Fruit fly (Drosophila melanogaster) whole organism, embryonic: ENCODE results near the gene CG42819.

ENCODE experiments used
- Bgb ChIP-seq: fragments of 200-800 bp; sonication (Bioruptor generic); IDR thresholded peaks from 2 replicates; pipeline ENCODE4 v1.3.6; 2022; ENCODE audit warnings: missing biosample characterization, missing genetic modification characterization; ENCODE audit not compliant: partially characterized antibody
- BtbVII ChIP-seq: fragments of 200-800 bp; sonication (Bioruptor generic); optimal IDR thresholded peaks from 3 replicates; lab custom pipeline; 2017; ENCODE audit warnings: missing biosample characterization, mild to moderate bottlenecking, missing genetic modification characterization
- CG10147 ChIP-seq: fragments of 200-800 bp; sonication (Bioruptor generic); optimal IDR thresholded peaks from 2 replicates; lab custom pipeline; 2019; ENCODE audit warnings: missing biosample characterization, mild to moderate bottlenecking, missing genetic modification characterization, moderate library complexity
- CG10462 ChIP-seq: fragments of 200-800 bp; sonication (Bioruptor generic); optimal IDR thresholded peaks from 2 replicates; lab custom pipeline; 2016; ENCODE audit warnings: missing biosample characterization, missing genetic modification characterization
- CG11560 ChIP-seq: fragments of 200-800 bp; sonication (Bioruptor generic); IDR thresholded peaks from 3 replicates; pipeline ENCODE4 v1.3.6; 2022; ENCODE audit warnings: missing biosample characterization, missing genetic modification characterization
- CG12659 ChIP-seq: fragments of 200-800 bp; sonication (Bioruptor generic); optimal IDR thresholded peaks from 3 replicates; lab custom pipeline; 2017; ENCODE audit warnings: mild to moderate bottlenecking, missing biosample characterization, missing genetic modification reagents, missing genetic modification characterization
- CG13296 ChIP-seq: fragments of 200-800 bp; sonication (Bioruptor generic); optimal IDR thresholded peaks from 3 replicates; lab custom pipeline; 2018; ENCODE audit warnings: missing biosample characterization, mild to moderate bottlenecking, missing genetic modification characterization
- CG15269 ChIP-seq: fragments of 200-800 bp; sonication (Bioruptor generic); optimal IDR thresholded peaks from 2 replicates; lab custom pipeline; 2018; ENCODE audit warnings: missing biosample characterization, mild to moderate bottlenecking, missing genetic modification characterization, moderate library complexity
- CG1529 ChIP-seq: fragments of 200-800 bp; sonication (Bioruptor generic); optimal IDR thresholded peaks from 3 replicates; lab custom pipeline; 2018; ENCODE audit warnings: missing biosample characterization, missing genetic modification characterization
- CG15479 ChIP-seq: fragments of 200-800 bp; sonication (Bioruptor generic); optimal IDR thresholded peaks from 3 replicates; lab custom pipeline; 2019; ENCODE audit warnings: missing biosample characterization, mild to moderate bottlenecking, missing genetic modification characterization, moderate library complexity
- CG16815 ChIP-seq: fragments of 200-800 bp; sonication (Bioruptor generic); optimal IDR thresholded peaks from 3 replicates; lab custom pipeline; 2017; ENCODE audit warnings: missing biosample characterization, mild to moderate bottlenecking, missing genetic modification characterization
- CG17186 ChIP-seq: fragments of 200-800 bp; sonication (Bioruptor generic); optimal IDR thresholded peaks from 3 replicates; lab custom pipeline; 2017; ENCODE audit warnings: missing biosample characterization, missing genetic modification reagents, missing genetic modification characterization
- CG30020 ChIP-seq: fragments of 200-800 bp; optimal IDR thresholded peaks from 2 replicates; lab custom pipeline; 2019; ENCODE audit warnings: missing biosample characterization, mild to moderate bottlenecking, missing genetic modification characterization, moderate library complexity
- CG4617 ChIP-seq: fragments of 200-800 bp; sonication (Bioruptor generic); optimal IDR thresholded peaks from 3 replicates; lab custom pipeline; 2016; ENCODE audit warnings: missing biosample characterization, missing genetic modification characterization, borderline replicate concordance
- CG4730 ChIP-seq: fragments of 200-800 bp; sonication (Bioruptor generic); IDR thresholded peaks from 2 replicates; pipeline ENCODE4 v1.3.6; 2022; ENCODE audit warnings: missing biosample characterization, missing genetic modification characterization
- CG5953 ChIP-seq: fragments of 200-800 bp; sonication (Bioruptor generic); IDR thresholded peaks from 2 replicates; pipeline ENCODE4 v1.3.6; 2022; ENCODE audit warnings: missing biosample characterization, missing genetic modification characterization
- CG6254 ChIP-seq: fragments of 200-800 bp; sonication (Bioruptor generic); optimal IDR thresholded peaks from 3 replicates; lab custom pipeline; 2017; ENCODE audit warnings: mild to moderate bottlenecking, missing biosample characterization, missing genetic modification reagents, missing genetic modification characterization
- CG6854 ChIP-seq: fragments of 200-800 bp; sonication (Bioruptor generic); optimal IDR thresholded peaks from 3 replicates; lab custom pipeline; 2017; ENCODE audit warnings: missing biosample characterization, mild to moderate bottlenecking, missing genetic modification characterization
- CG7928 ChIP-seq: fragments of 200-800 bp; sonication (Bioruptor generic); optimal IDR thresholded peaks from 2 replicates; lab custom pipeline; 2017; ENCODE audit warnings: missing biosample characterization, mild to moderate bottlenecking, missing genetic modification characterization
- CG7963 ChIP-seq: fragments of 200-800 bp; sonication (Bioruptor generic); IDR thresholded peaks from 3 replicates; pipeline ENCODE4 v1.3.6; 2022; ENCODE audit warnings: missing biosample characterization, missing genetic modification characterization; ENCODE audit not compliant: partially characterized antibody
- CG8089 ChIP-seq: fragments of 200-800 bp; sonication (Bioruptor generic); optimal IDR thresholded peaks from 3 replicates; lab custom pipeline; 2016; ENCODE audit warnings: missing biosample characterization, missing genetic modification characterization
- CG8765 ChIP-seq: fragments of 200-800 bp; sonication (Bioruptor generic); IDR thresholded peaks from 2 replicates; pipeline ENCODE4 v1.3.6; 2022; ENCODE audit warnings: missing biosample characterization, missing genetic modification characterization
- CTCF ChIP-seq: fragments of 200-800 bp; sonication (Bioruptor generic); optimal IDR thresholded peaks from 2 replicates; lab custom pipeline; 2017; ENCODE audit warnings: missing biosample characterization, mild to moderate bottlenecking, missing genetic modification characterization, moderate library complexity
- CrebB ChIP-seq: fragments of 200-800 bp; sonication (Bioruptor generic); optimal IDR thresholded peaks from 3 replicates; lab custom pipeline; 2018; ENCODE audit warnings: missing biosample characterization, mild to moderate bottlenecking, missing genetic modification characterization
- E2f2 ChIP-seq: fragments of 200-800 bp; sonication (Bioruptor generic); IDR thresholded peaks from 2 replicates; pipeline ENCODE4 v1.3.6; 2022; ENCODE audit warnings: missing biosample characterization, missing genetic modification characterization
- Fer3 ChIP-seq: fragments of 200-800 bp; sonication (Bioruptor generic); optimal IDR thresholded peaks from 2 replicates; lab custom pipeline; 2018; ENCODE audit warnings: missing biosample characterization, mild to moderate bottlenecking, missing genetic modification characterization, moderate library complexity
- Hand ChIP-seq: fragments of 200-800 bp; sonication (Bioruptor generic); optimal IDR thresholded peaks from 2 replicates; lab custom pipeline; 2017; ENCODE audit warnings: mild to moderate bottlenecking, missing biosample characterization, missing genetic modification reagents, missing genetic modification characterization
- Lim3 ChIP-seq: fragments of 200-800 bp; sonication (Bioruptor generic); IDR thresholded peaks from 2 replicates; pipeline ENCODE4 v1.3.6; 2022; ENCODE audit warnings: missing biosample characterization, missing genetic modification characterization
- Lpt ChIP-seq: fragments of >200 bp; optimal IDR thresholded peaks from 2 replicates; lab custom pipeline; 2018; ENCODE audit warnings: missing biosample characterization, missing genetic modification characterization
- Mad ChIP-seq: fragments of 200-800 bp; sonication (Bioruptor generic); optimal IDR thresholded peaks from 2 replicates; lab custom pipeline; 2016; ENCODE audit warnings: missing biosample characterization, missing genetic modification characterization
- Max ChIP-seq: fragments of 200-800 bp; sonication (Bioruptor generic); optimal IDR thresholded peaks from 2 replicates; lab custom pipeline; 2016; ENCODE audit warnings: missing biosample characterization, mild to moderate bottlenecking, missing genetic modification characterization
- Meics ChIP-seq: fragments of 200-800 bp; sonication (Bioruptor generic); optimal IDR thresholded peaks from 2 replicates; lab custom pipeline; 2017; ENCODE audit warnings: missing biosample characterization, mild to moderate bottlenecking, missing genetic modification characterization
- Myb ChIP-seq: fragments of 200-800 bp; sonication (Bioruptor generic); optimal IDR thresholded peaks from 2 replicates; lab custom pipeline; 2016; ENCODE audit warnings: missing biosample characterization, missing genetic modification characterization
- NC2α ChIP-seq: fragments of 200-800 bp; sonication (Bioruptor generic); optimal IDR thresholded peaks from 2 replicates; lab custom pipeline; 2016; ENCODE audit warnings: missing biosample characterization, missing genetic modification characterization
- Rfx ChIP-seq: fragments of 200-800 bp; sonication (Bioruptor generic); IDR thresholded peaks from 2 replicates; pipeline ENCODE4 v1.3.6; 2022; ENCODE audit warnings: missing biosample characterization, missing genetic modification characterization
- Six4 ChIP-seq: fragments of 200-800 bp; sonication (Bioruptor generic); optimal IDR thresholded peaks from 2 replicates; lab custom pipeline; 2016; ENCODE audit warnings: missing biosample characterization, missing genetic modification characterization
- Sox100B ChIP-seq: fragments of 200-800 bp; sonication (Bioruptor generic); optimal IDR thresholded peaks from 3 replicates; lab custom pipeline; 2018; ENCODE audit warnings: missing biosample characterization, mild to moderate bottlenecking, missing genetic modification characterization
- Spps ChIP-seq: fragments of 200-800 bp; sonication (Bioruptor generic); optimal IDR thresholded peaks from 2 replicates; lab custom pipeline; 2018; ENCODE audit warnings: missing biosample characterization, mild to moderate bottlenecking, missing genetic modification characterization
- Xrp1 ChIP-seq: fragments of 200-800 bp; sonication (Bioruptor generic); IDR thresholded peaks from 2 replicates; pipeline ENCODE4 v1.3.6; 2022; ENCODE audit warnings: missing biosample characterization, missing genetic modification characterization
- ase ChIP-seq: fragments of 200-800 bp; sonication (Bioruptor generic); IDR thresholded peaks from 3 replicates; pipeline ENCODE4 v1.3.6; 2022; ENCODE audit warnings: missing biosample characterization, missing genetic modification characterization
- br ChIP-seq: fragments of >200 bp; optimal IDR thresholded peaks from 2 replicates; lab custom pipeline; 2017
- ci ChIP-seq: fragments of 200-800 bp; sonication (Bioruptor generic); IDR thresholded peaks from 3 replicates; pipeline ENCODE4 v1.3.6; 2022; ENCODE audit warnings: missing biosample characterization, missing genetic modification characterization
- dpn ChIP-seq, 2 experiments: fragments of 200-800 bp; sonication (Bioruptor generic); optimal IDR thresholded peaks; 3 replicates each; lab custom pipeline; 2016; ENCODE audit warnings: missing biosample characterization in 2 of 2, missing genetic modification characterization in 2 of 2
- ems ChIP-seq: fragments of 200-800 bp; sonication (Bioruptor generic); optimal IDR thresholded peaks from 3 replicates; lab custom pipeline; 2016; ENCODE audit warnings: missing biosample characterization, missing genetic modification characterization
- en ChIP-seq: fragments of 200-800 bp; sonication (Bioruptor generic); optimal IDR thresholded peaks from 2 replicates; lab custom pipeline; 2016; ENCODE audit warnings: missing biosample characterization, missing genetic modification characterization
- eve ChIP-seq, 2 experiments: fragments of >200 bp; optimal IDR thresholded peaks; 2 replicates each; lab custom pipeline; 2017; ENCODE audit warnings: missing biosample characterization in 2 of 2, missing genetic modification characterization in 2 of 2
- exex ChIP-seq: fragments of 200-800 bp; sonication (Bioruptor generic); optimal IDR thresholded peaks from 4 replicates; lab custom pipeline; 2018; ENCODE audit warnings: missing biosample characterization, mild to moderate bottlenecking, missing genetic modification characterization, moderate library complexity
- fd102C ChIP-seq: fragments of 200-800 bp; sonication (Bioruptor generic); optimal IDR thresholded peaks from 2 replicates; lab custom pipeline; 2018; ENCODE audit warnings: missing biosample characterization, mild to moderate bottlenecking, missing genetic modification characterization, moderate library complexity
- nau ChIP-seq: fragments of 200-800 bp; sonication (Bioruptor generic); optimal IDR thresholded peaks from 3 replicates; lab custom pipeline; 2017; ENCODE audit warnings: missing biosample characterization, mild to moderate bottlenecking, missing genetic modification characterization, missing genetic modification reagents
- onecut ChIP-seq: fragments of 200-800 bp; sonication (Bioruptor generic); IDR thresholded peaks from 2 replicates; pipeline ENCODE4 v1.3.6; 2022; ENCODE audit warnings: missing biosample characterization, missing genetic modification characterization
- tgo ChIP-seq: fragments of 200-800 bp; sonication (Bioruptor generic); IDR thresholded peaks from 3 replicates; pipeline ENCODE4 v1.3.6; 2022; ENCODE audit warnings: missing biosample characterization, missing genetic modification characterization
- unpg ChIP-seq: fragments of 200-800 bp; sonication (Bioruptor generic); optimal IDR thresholded peaks from 3 replicates; lab custom pipeline; 2018; ENCODE audit warnings: missing biosample characterization, mild to moderate bottlenecking, missing genetic modification characterization, moderate library complexity

CG42819 gene

DNA sequence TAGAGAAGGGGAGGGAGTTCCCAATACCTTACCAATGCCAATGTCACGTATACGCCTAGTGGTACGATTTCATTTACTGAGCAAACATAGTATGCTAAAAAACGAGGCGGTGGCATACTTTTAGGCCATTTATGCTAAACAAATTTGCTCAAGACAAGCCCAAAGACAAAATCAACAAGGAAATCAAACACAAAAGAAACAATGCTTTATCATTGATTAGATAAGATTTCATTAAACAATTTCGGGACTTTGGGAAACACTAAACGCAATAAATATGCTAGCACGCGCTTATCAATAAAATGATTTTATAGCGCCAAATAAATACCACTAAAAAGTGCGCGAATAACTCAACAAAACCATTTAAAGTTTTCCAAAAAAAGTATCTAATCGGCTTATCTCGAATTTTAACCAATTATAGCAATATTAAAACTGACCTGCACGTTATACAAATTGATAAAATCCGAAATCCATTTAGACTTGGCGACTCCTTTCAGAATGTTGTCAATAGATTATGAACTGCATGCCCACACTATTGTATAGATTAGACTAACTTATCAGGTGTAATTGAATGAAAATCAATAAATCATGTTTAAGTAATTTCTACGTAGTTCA, 38.5 kb downstream of the CG42819 start (continued):
- TF ChIP-seq ci (GFP tag; lab: Robert Waterston, UW) (no peak; the same call in 2 of the 3 replicates), Spps (tag; lab: Kevin White, UChicago) (no peak), CG6854 (GFP tag; lab: Kevin White, UChicago) (peak; percentile 13), CrebB (tag; lab: Kevin White, UChicago) (peak; percentile 71), fd102C (GFP tag; lab: Kevin White, UChicago) (no peak), Mad (GFP tag; lab: Kevin White, UChicago) (no peak), CG13296 (GFP tag; lab: Kevin White, UChicago) (peak; percentile 74), CG4617 (GFP tag; lab: Kevin White, UChicago) (no peak), unpg (GFP tag; lab: Kevin White, UChicago) (peak; percentile 46), en (GFP tag; lab: Kevin White, UChicago) (no peak), CG10462 (GFP tag; lab: Kevin White, UChicago) (no peak), NC2α (GFP tag; lab: Kevin White, UChicago) (no peak), Hand (GFP tag; lab: Kevin White, UChicago) (peak; percentile 52), E2f2 (no peak; the same call in 1 of the 2 replicates), Meics (GFP tag; lab: Kevin White, UChicago) (peak; percentile 58), Bgb (GFP tag; lab: Robert Waterston, UW) (no peak), Sox100B (peak; percentile 8), CG16815 (no peak), br (lab: Kevin White, UChicago) (no peak), CG17186 (GFP tag; lab: Kevin White, UChicago) (no peak), Fer3 (tag; lab: Kevin White, UChicago) (peak; percentile 54), ase (GFP tag; lab: Robert Waterston, UW) (no peak), Lpt (no peak), CG15479 (GFP tag; lab: Kevin White, UChicago) (no peak), CG8089 (GFP tag; lab: Kevin White, UChicago) (no peak), Lim3 (GFP tag; lab: Robert Waterston, UW) (no peak), CG12659 (GFP tag; lab: Kevin White, UChicago) (peak; percentile 24), Max (GFP tag; lab: Kevin White, UChicago) (no peak), dpn (GFP tag; optimal IDR thresholded peaks at IDR 0.05; lab: Kevin White, UChicago) (peak in 1 of 2 experiments; percentile 21), CG5953 (GFP tag; lab: Robert Waterston, UW) (no peak), CG11560 (no peak), ems (GFP tag; lab: Kevin White, UChicago) (no peak), CG6254 (GFP tag; lab: Kevin White, UChicago) (no peak), CG4730 (peak; percentile 6; the same call in 1 of the 2 replicates), onecut (GFP tag; lab: Robert Waterston, UW) (no peak), CTCF (GFP tag; lab: Kevin White, UChicago) (no peak), CG30020 (tag; lab: Kevin White, UChicago) (no peak), tgo (GFP tag; lab: Robert Waterston, UW) (no peak), CG7963 (GFP tag; lab: Robert Waterston, UW) (no peak), BtbVII (GFP tag; lab: Kevin White, UChicago) (peak; percentile 57), nau (GFP tag; lab: Kevin White, UChicago) (no peak), CG8765 (GFP tag; lab: Robert Waterston, UW) (no peak), Rfx (no peak; the same call in 1 of the 2 replicates), exex (tag; lab: Kevin White, UChicago) (peak; percentile 88), Xrp1 (no peak), Six4 (GFP tag; lab: Kevin White, UChicago) (no peak), Myb (GFP tag; lab: Kevin White, UChicago) (no peak), CG10147 (GFP tag; lab: Kevin White, UChicago) (no peak), CG15269 (peak; percentile 63), CG7928 (GFP tag; lab: Kevin White, UChicago) (no peak), CG1529 (peak; percentile 14), eve (GFP tag; optimal IDR thresholded peaks at IDR 0.05; lab: Kevin White, UChicago) (no peak)
